Fruit fly (Drosophila melanogaster): ENCODE data around the gene fbp.

Gene fbp

dm6 chr2L:19799940-19800339 lies 36.0 kb upstream of the fbp start:
- TF ChIP-seq CG8301 (tag; optimal IDR thresholded peaks at IDR 0.05) (no peak), CG34367 (tag; optimal IDR thresholded peaks at IDR 0.05) (no peak), CG15710 (tag; optimal IDR thresholded peaks at IDR 0.05) (peak; percentile 45), CG12605 (GFP tag; IDR thresholded peaks at IDR 0.05) (no peak), EcR (GFP tag; optimal IDR thresholded peaks at IDR 0.05) (no peak), CG13204 (GFP tag; optimal IDR thresholded peaks at IDR 0.05) (no peak), CG14655 (GFP tag; optimal IDR thresholded peaks at IDR 0.05) (no peak), CG8159 (tag; optimal IDR thresholded peaks at IDR 0.05) (peak; percentile 56), Pif1A (GFP tag; optimal IDR thresholded peaks at IDR 0.05) (no peak), fd96Ca (GFP tag; IDR thresholded peaks at IDR 0.05) (no peak), CG10348 (GFP tag; IDR thresholded peaks at IDR 0.05) (no peak), Snoo (tag; optimal IDR thresholded peaks at IDR 0.05) (no peak), D1 (tag; optimal IDR thresholded peaks at IDR 0.05) (no peak), CG17806 (tag; optimal IDR thresholded peaks at IDR 0.05) (peak; percentile 30), Ets98B (GFP tag; IDR thresholded peaks at IDR 0.05) (no peak), Pif1B (GFP tag; optimal IDR thresholded peaks at IDR 0.05) (no peak), CG9948 (tag; optimal IDR thresholded peaks at IDR 0.05) (peak; percentile 20), CG4496 (GFP tag; IDR thresholded peaks at IDR 0.05) (no peak), rn (GFP tag; IDR thresholded peaks at IDR 0.05) (no peak), CG32121 (GFP tag; IDR thresholded peaks at IDR 0.05) (no peak), gl (tag; optimal IDR thresholded peaks at IDR 0.05) (no peak)

dm6 chr2L:19796111-19796451 lies 32.1 kb upstream of the fbp start, which contains the start of gene sick:
TSS of gene sick (plus strand) at chr2L:19796365.
- no peak for TF ChIP-seq gl (tag; optimal IDR thresholded peaks at IDR 0.05)
- TF ChIP-seq CG8159 (tag; optimal IDR thresholded peaks at IDR 0.05) = no peak
- TF ChIP-seq Pif1B (GFP tag; optimal IDR thresholded peaks at IDR 0.05) = no peak
- TF ChIP-seq CG34367 (tag; optimal IDR thresholded peaks at IDR 0.05) = no peak
- TF ChIP-seq Pif1A (GFP tag; optimal IDR thresholded peaks at IDR 0.05) = no peak
- TF ChIP-seq CG17806 (tag; optimal IDR thresholded peaks at IDR 0.05) = no peak
- no peak for TF ChIP-seq rn (GFP tag; IDR thresholded peaks at IDR 0.05)
- TF ChIP-seq CG12605 (GFP tag; IDR thresholded peaks at IDR 0.05) = no peak
- no peak for TF ChIP-seq CG14655 (GFP tag; optimal IDR thresholded peaks at IDR 0.05)
- TF ChIP-seq fd96Ca (GFP tag; IDR thresholded peaks at IDR 0.05) = no peak
- TF ChIP-seq CG9948 (tag; optimal IDR thresholded peaks at IDR 0.05) = no peak
- TF ChIP-seq CG10348 (GFP tag; IDR thresholded peaks at IDR 0.05) = no peak
- TF ChIP-seq EcR (GFP tag; optimal IDR thresholded peaks at IDR 0.05) = no peak
- no peak for TF ChIP-seq D1 (tag; optimal IDR thresholded peaks at IDR 0.05)
- TF ChIP-seq Ets98B (GFP tag; IDR thresholded peaks at IDR 0.05) = no peak
- TF ChIP-seq CG13204 (GFP tag; optimal IDR thresholded peaks at IDR 0.05) = no peak
- no peak for TF ChIP-seq CG15710 (tag; optimal IDR thresholded peaks at IDR 0.05)
- no peak for TF ChIP-seq Snoo (tag; optimal IDR thresholded peaks at IDR 0.05)
- TF ChIP-seq CG8301 (tag; optimal IDR thresholded peaks at IDR 0.05) = no peak
- no peak for TF ChIP-seq CG32121 (GFP tag; IDR thresholded peaks at IDR 0.05)

- peak; percentile 58 for TF ChIP-seq fd96Ca (GFP tag; IDR thresholded peaks at IDR 0.05)
- TF ChIP-seq D1 (tag; optimal IDR thresholded peaks at IDR 0.05) = peak; percentile 40
- peak; percentile 26; the same call in 1 of the 3 replicates for TF ChIP-seq CG4496 (GFP tag; IDR thresholded peaks at IDR 0.05)
- TF ChIP-seq Pif1B (GFP tag; optimal IDR thresholded peaks at IDR 0.05) = peak; percentile 16
- no peak for TF ChIP-seq rn (GFP tag; IDR thresholded peaks at IDR 0.05)
- no peak for TF ChIP-seq CG8301 (tag; optimal IDR thresholded peaks at IDR 0.05)
- peak; percentile 17 for TF ChIP-seq Snoo (tag; optimal IDR thresholded peaks at IDR 0.05)
- TF ChIP-seq CG8159 (tag; optimal IDR thresholded peaks at IDR 0.05) = peak; percentile 27
- peak; percentile 15 for TF ChIP-seq CG15710 (tag; optimal IDR thresholded peaks at IDR 0.05)
- TF ChIP-seq Ets98B (GFP tag; IDR thresholded peaks at IDR 0.05) = no peak; the same call in 1 of the 2 replicates
- peak; percentile 13 for TF ChIP-seq Pif1A (GFP tag; optimal IDR thresholded peaks at IDR 0.05)
- TF ChIP-seq CG14655 (GFP tag; optimal IDR thresholded peaks at IDR 0.05) = peak; percentile 29
- no peak for TF ChIP-seq CG9948 (tag; optimal IDR thresholded peaks at IDR 0.05)
- TF ChIP-seq EcR (GFP tag; optimal IDR thresholded peaks at IDR 0.05) = peak; percentile 98
Measured at dm6 chr2L:19795320-19796110, 31.6 kb upstream of the fbp start.

dm6 chr2L:19791321-19792281 lies 27.7 kb upstream of the fbp start, which contains the start of the genes CdGAPr and CG10466:
TSS of gene CdGAPr (minus strand) at chr2L:19791882.
TSS of gene CG10466 (plus strand) at chr2L:19792104.
- no peak for TF ChIP-seq CG13204 (GFP tag; optimal IDR thresholded peaks at IDR 0.05)
- no peak for TF ChIP-seq EcR (GFP tag; optimal IDR thresholded peaks at IDR 0.05)
- no peak for TF ChIP-seq CG8159 (tag; optimal IDR thresholded peaks at IDR 0.05)
- peak; percentile 41; the same call in 2 of the 3 replicates for TF ChIP-seq CG4496 (GFP tag; IDR thresholded peaks at IDR 0.05)
- TF ChIP-seq rn (GFP tag; IDR thresholded peaks at IDR 0.05) = no peak
